Worm (Caenorhabditis elegans): ENCODE data around the gene pigk-1.

pigk-1 gene

DNA sequence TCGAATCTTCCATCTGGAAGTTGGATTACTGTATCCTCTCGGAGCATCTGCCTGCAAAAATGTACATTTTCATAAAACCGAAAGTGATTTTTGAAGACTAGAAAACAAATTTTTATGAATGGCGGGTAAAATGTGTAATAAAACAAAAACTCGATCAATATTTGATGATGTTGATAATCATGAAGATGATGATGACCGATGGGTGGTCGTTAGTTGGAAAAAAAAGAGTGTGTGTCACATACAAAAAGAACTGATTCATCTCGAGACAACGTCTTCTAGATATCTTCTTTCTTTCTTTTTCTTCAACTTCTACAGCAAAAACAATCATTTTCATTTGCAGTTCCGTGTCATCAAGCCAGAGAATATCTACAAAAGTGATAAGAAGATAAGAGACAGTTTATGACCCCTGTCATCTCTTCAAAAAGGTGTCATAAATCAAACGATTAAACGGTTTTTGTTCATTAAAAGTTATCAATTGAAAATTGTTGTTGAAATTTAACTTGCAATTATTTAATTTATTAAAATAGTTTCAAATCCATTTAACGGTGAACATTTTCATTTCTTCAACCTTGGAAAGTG lies 17.2 kb downstream of the pigk-1 start, which contains the start of gene bcc-1 (continued):
- TF ChIP-seq nhr-77 (tag; optimal IDR thresholded peaks at IDR 0.05), result peak; percentile 23
- TF ChIP-seq hmg-1.1 (GFP tag; IDR thresholded peaks at IDR 0.05), result no peak
- TF ChIP-seq Y5F2A.4 (GFP tag; optimal IDR thresholded peaks at IDR 0.05), result no peak
- TF ChIP-seq nhr-6 (tag; optimal IDR thresholded peaks at IDR 0.05), result no peak
- no peak for TF ChIP-seq zag-1 (tag; optimal IDR thresholded peaks at IDR 0.05)
- TF ChIP-seq unc-130 (GFP tag; optimal IDR thresholded peaks at IDR 0.05), result no peak
- no peak for TF ChIP-seq snpc-1.2 (GFP tag; IDR thresholded peaks at IDR 0.05)
- peak; percentile 42 for TF ChIP-seq cey-2 (tag; optimal IDR thresholded peaks at IDR 0.05; ENCODE audit: borderline replicate concordance, insufficient read depth)
- peak; percentile 10 for TF ChIP-seq nhr-25 (tag; optimal IDR thresholded peaks at IDR 0.05; ENCODE audit: borderline replicate concordance, insufficient read depth)
- TF ChIP-seq lin-15B (tag; optimal IDR thresholded peaks at IDR 0.05), result no peak
- TF ChIP-seq F10B5.3 (tag; optimal IDR thresholded peaks at IDR 0.05), result no peak
- no peak for TF ChIP-seq Y105C5A.15 (GFP tag; IDR thresholded peaks at IDR 0.05)
- no peak for TF ChIP-seq lin-13 (GFP tag; optimal IDR thresholded peaks at IDR 0.05)
- no peak for TF ChIP-seq ceh-32 (tag; optimal IDR thresholded peaks at IDR 0.05; ENCODE audit: poor library complexity)
- TF ChIP-seq lin-29 (GFP tag; IDR thresholded peaks at IDR 0.05), result no peak
- TF ChIP-seq zip-11 (GFP tag; IDR thresholded peaks at IDR 0.05), result no peak

DNA sequence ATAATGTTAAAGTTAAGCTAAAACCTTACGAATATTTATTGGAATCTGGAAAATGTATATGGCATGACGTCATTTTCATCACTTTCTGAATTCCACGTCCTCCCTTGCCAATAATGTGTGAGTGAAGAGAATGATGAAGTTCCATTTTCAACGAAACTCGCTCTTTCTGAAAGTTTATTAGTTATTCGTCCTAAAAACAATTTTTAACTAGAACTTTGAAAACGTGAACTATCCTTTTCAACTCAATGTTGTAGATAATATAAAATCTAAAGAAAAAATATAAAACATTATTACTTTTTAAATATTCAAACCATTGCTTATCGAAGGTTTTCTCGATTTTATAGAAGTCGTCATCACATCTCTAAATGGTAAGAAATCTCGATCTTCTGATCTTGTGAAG lies 20.3 kb downstream of the pigk-1 start, which contains the start of gene M7.7:
Gene M7.7, plus strand, starts transcription at position 301 of the 400 bp plus-strand sequence.
- no peak for TF ChIP-seq F26F4.8 (GFP tag; conservative IDR thresholded peaks at IDR 0.05)
- no peak for TF ChIP-seq dmd-6 (GFP tag; IDR thresholded peaks at IDR 0.05)
- TF ChIP-seq Y48G9A.11 (GFP tag; IDR thresholded peaks at IDR 0.05), result no peak
- TF ChIP-seq spr-1 (tag; optimal IDR thresholded peaks at IDR 0.05), result no peak
- TF ChIP-seq F10B5.3 (tag; optimal IDR thresholded peaks at IDR 0.05), result no peak
- no peak for TF ChIP-seq attf-4 (tag; optimal IDR thresholded peaks at IDR 0.05)
- no peak for TF ChIP-seq lin-15B (tag; optimal IDR thresholded peaks at IDR 0.05)
- no peak for TF ChIP-seq mxl-3 (GFP tag; optimal IDR thresholded peaks at IDR 0.05)

DNA sequence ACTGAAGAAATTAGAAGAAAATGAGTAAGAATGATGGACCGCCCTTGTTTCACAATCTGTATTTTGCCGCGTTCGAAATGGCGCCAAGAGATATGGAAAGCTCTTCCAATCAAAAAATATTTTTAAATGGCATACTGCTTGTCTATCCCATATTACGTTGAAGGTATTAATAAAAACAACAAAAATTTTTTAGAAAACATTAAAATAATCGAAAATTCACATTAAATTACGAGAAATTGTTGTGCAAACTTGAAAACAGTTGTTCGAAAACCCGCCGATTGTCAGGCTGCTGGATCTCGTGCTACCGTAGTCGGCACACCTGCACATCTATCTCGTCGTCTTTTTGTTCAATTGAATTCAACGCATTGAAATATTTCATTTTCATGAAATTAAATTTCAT lies 26.2 kb downstream of the pigk-1 start, which contains the start of gene klc-1:
Gene klc-1, plus strand, starts transcription at position 127 of the 400 bp plus-strand sequence.
- TF ChIP-seq lin-38 (GFP tag; IDR thresholded peaks at IDR 0.05) (0 out of 2 replicates have a peak, but pooled peaks have one; percentile 21), lsy-2 (tag; optimal IDR thresholded peaks at IDR 0.05) (peak in 1 of 2 experiments; percentile 56), F10B5.3 (tag; optimal IDR thresholded peaks at IDR 0.05) (no peak)

DNA sequence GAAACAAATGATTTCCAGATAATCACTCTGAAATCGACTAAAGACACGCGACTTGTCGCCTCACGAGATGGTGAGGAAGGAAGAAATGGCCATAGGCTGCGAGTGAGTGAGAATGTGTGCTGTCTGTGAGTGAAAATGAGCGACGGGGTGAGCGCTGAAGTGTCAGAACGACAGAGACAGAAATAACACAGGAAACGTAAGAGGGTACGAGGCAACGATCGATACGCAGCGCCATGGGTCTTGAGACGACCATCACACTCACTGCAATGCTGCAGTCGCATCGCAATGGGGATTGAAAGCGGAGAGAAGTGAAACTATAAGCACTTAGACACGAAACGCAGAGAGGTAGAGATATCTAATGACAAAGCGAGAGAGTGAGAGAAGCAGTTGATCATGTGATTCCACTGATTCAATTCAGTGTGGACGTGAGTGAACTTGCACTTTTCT lies 27.0 kb downstream of the pigk-1 start:
- TF ChIP-seq nhr-77 (tag; optimal IDR thresholded peaks at IDR 0.05) (peak; percentile 63), mep-1 (tag; optimal IDR thresholded peaks at IDR 0.05) (peak; percentile 96), lim-7 (GFP tag; IDR thresholded peaks at IDR 0.05) (peak; percentile 63; the same call in 1 of the 2 replicates), aly-2 (tag; optimal IDR thresholded peaks at IDR 0.05) (no peak), dmd-9 (GFP tag; IDR thresholded peaks at IDR 0.05) (no peak), nhr-48 (tag; optimal IDR thresholded peaks at IDR 0.05) (peak; percentile 91), F49E8.2 (tag; optimal IDR thresholded peaks at IDR 0.05; ENCODE audit: borderline replicate concordance) (no peak), F44E2.7 (GFP tag; IDR thresholded peaks at IDR 0.05) (0 out of 2 replicates have a peak, but pooled peaks have one; percentile 10), sdz-12 (GFP tag; optimal IDR thresholded peaks at IDR 0.05) (peak; percentile 67), madf-9 (GFP tag; conservative IDR thresholded peaks at IDR 0.05) (peak; percentile 27; the same call in 1 of the 2 replicates), mes-2 (tag; optimal IDR thresholded peaks at IDR 0.05; ENCODE audit: poor library complexity, severe bottlenecking) (peak; percentile 67), spr-3 (GFP tag; optimal IDR thresholded peaks at IDR 0.05) (peak; percentile 80), egl-43 (GFP tag; IDR thresholded peaks at IDR 0.05) (peak; percentile 91), nhr-11 (tag; optimal IDR thresholded peaks at IDR 0.05) (peak; percentile 96), mdl-1 (tag; optimal IDR thresholded peaks at IDR 0.05) (peak; percentile 40 to 92), php-3 (GFP tag; IDR thresholded peaks at IDR 0.05) (0 out of 2 replicates have a peak, but pooled peaks have one; percentile 26), snpc-1.2 (GFP tag; IDR thresholded peaks at IDR 0.05) (peak; percentile 38; the same call in 1 of the 2 replicates), ces-1 (GFP tag; optimal IDR thresholded peaks at IDR 0.05) (peak; percentile 81), snpc-4 (tag; optimal IDR thresholded peaks at IDR 0.05) (no peak), saeg-2 (GFP tag; IDR thresholded peaks at IDR 0.05) (no peak), nhr-10 (tag; optimal IDR thresholded peaks at IDR 0.05) (peak; percentile 54), set-16 (GFP tag; IDR thresholded peaks at IDR 0.05) (peak; percentile 78), ceh-62 (tag; optimal IDR thresholded peaks at IDR 0.05) (no peak)
